Worm (Caenorhabditis elegans): ENCODE results near the gene fbxa-78.
"Not testable (repeated sequence)": the region's sequence is repeated elsewhere in the genome, so short reads cannot be mapped to it uniquely, and the experiment has no call there.

ce11 chrIII:1256519-1256918 is 1.7 kb downstream of the fbxa-78 start, which contains the start of gene fbxa-208:
- TF ChIP-seq pha-4 (tag; optimal IDR thresholded peaks at IDR 0.05); sox-4 (tag; optimal IDR thresholded peaks at IDR 0.05); ceh-9 (tag; optimal IDR thresholded peaks at IDR 0.05); pax-1 (tag; optimal IDR thresholded peaks at IDR 0.05); unc-55 (GFP tag; optimal IDR thresholded peaks at IDR 0.05); ahr-1 (tag; optimal IDR thresholded peaks at IDR 0.05); fkh-10 (GFP tag; optimal IDR thresholded peaks at IDR 0.05); ama-1 (optimal IDR thresholded peaks at IDR 0.05); ceh-34 (tag; optimal IDR thresholded peaks at IDR 0.05); elt-2 (tag; optimal IDR thresholded peaks at IDR 0.05): not testable (repeated sequence)
